Fruit fly (Drosophila melanogaster): Measurements from ENCODE around the gene BI-1.

Gene BI-1

DNA sequence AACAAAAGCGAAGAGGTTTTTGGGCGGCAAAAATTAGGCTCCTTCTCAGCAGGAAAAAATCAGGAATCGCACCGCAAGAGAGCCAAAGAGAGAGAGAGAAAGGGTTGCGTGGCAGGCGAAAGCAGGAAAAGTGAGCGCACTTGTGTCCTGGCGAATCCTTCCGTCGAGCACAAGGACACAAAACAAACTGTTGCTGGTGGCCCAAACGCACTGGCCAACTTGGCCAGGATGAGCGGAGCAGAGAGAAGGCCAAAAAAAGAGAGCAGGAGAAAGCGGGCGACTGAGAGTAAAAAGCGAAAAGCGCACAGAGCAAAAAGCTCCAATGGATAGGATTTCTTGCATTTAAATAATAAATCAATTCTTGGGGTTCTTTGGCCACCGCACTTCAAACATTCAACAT, 23.4 kb downstream of the BI-1 start:
- TF ChIP-seq jim (GFP tag; optimal IDR thresholded peaks at IDR 0.05) = no peak
- no peak for TF ChIP-seq Myc (optimal IDR thresholded peaks at IDR 0.05)
- TF ChIP-seq usp (GFP tag; optimal IDR thresholded peaks at IDR 0.05) = no peak
- TF ChIP-seq dmrt93B (GFP tag; optimal IDR thresholded peaks at IDR 0.05) = no peak
- TF ChIP-seq foxo (GFP tag; optimal IDR thresholded peaks at IDR 0.05) = no peak
- no peak for TF ChIP-seq Hnf4 (GFP tag; optimal IDR thresholded peaks at IDR 0.05)
- TF ChIP-seq HLH106 (tag; optimal IDR thresholded peaks at IDR 0.05) = no peak

DNA sequence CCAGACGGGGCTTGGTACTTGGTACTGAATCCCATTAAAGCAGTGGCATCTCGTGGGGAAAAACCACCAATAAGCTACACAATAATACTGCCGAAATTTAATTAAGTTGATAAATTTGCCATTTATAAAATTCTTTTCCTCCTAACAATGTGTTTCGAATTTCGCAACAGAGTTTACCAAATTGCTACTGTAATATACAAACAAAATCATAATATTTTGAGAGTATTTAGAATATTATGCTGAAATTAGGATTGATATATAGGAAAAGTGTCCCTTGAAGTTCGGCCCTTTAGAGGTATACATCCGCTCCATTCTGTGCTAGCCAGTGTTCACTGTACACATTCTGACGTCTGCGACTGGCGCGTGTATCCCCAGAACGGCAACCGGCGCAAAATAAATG, 24.1 kb downstream of the BI-1 start:
- TF ChIP-seq woc (GFP tag; optimal IDR thresholded peaks at IDR 0.05) (peak; percentile 12), N (GFP tag; optimal IDR thresholded peaks at IDR 0.05) (no peak), Vsx2 (GFP tag; optimal IDR thresholded peaks at IDR 0.05; ENCODE audit: partially characterized antibody) (no peak), Rel (GFP tag; optimal IDR thresholded peaks at IDR 0.05) (no peak), Rel (tag; optimal IDR thresholded peaks at IDR 0.05) (no peak), dmrt93B (GFP tag; optimal IDR thresholded peaks at IDR 0.05) (peak; percentile 35), foxo (GFP tag; optimal IDR thresholded peaks at IDR 0.05) (peak in 1 of 2 experiments; percentile 49), Hr78 (GFP tag; optimal IDR thresholded peaks at IDR 0.05) (no peak), Sp1 (GFP tag; optimal IDR thresholded peaks at IDR 0.05) (peak; percentile 29), dl (GFP tag; optimal IDR thresholded peaks at IDR 0.05; ENCODE audit: insufficient read depth in 1 of 2, partially characterized antibody in 2 of 2) (no peak), tai (GFP tag; optimal IDR thresholded peaks at IDR 0.05) (no peak), h (GFP tag; optimal IDR thresholded peaks at IDR 0.05) (peak; percentile 64), OdsH (GFP tag; optimal IDR thresholded peaks at IDR 0.05) (peak; percentile 20), HLH106 (tag; optimal IDR thresholded peaks at IDR 0.05) (peak; percentile 54), Dif (GFP tag; optimal IDR thresholded peaks at IDR 0.05; ENCODE audit: partially characterized antibody) (no peak), jim (GFP tag; optimal IDR thresholded peaks at IDR 0.05) (no peak), Mio (GFP tag; optimal IDR thresholded peaks at IDR 0.05) (no peak), ey (GFP tag; optimal IDR thresholded peaks at IDR 0.05) (peak; percentile 38), usp (GFP tag; optimal IDR thresholded peaks at IDR 0.05) (no peak), rgr (GFP tag; optimal IDR thresholded peaks at IDR 0.05) (peak; percentile 35), GATAd (GFP tag; optimal IDR thresholded peaks at IDR 0.05) (no peak), fru (GFP tag; optimal IDR thresholded peaks at IDR 0.05) (peak; percentile 30), CG9705 (GFP tag; optimal IDR thresholded peaks at IDR 0.05) (no peak)

All from whole organism, wandering third instar larva.